Worm (Caenorhabditis elegans) whole organism, early embryonic: ENCODE data around the gene F20B6.6.

Source experiments
- F13C5.2 ChIP-seq: sonication (generic microtip); optimal IDR thresholded peaks from 2 replicates; lab custom pipeline; 2017; ENCODE audit warnings: mild to moderate bottlenecking, missing genetic modification characterization, inconsistent platforms, missing compliant biosample characterization
- ama-1 ChIP-seq: fragments of 150-350 bp; optimal IDR thresholded peaks from 2 replicates; lab custom pipeline; 2014
- ceh-13 ChIP-seq: fragments of 200-800 bp; sonication (Bioruptor generic); optimal IDR thresholded peaks from 2 replicates; lab custom pipeline; 2018; ENCODE audit warnings: mild to moderate bottlenecking, missing genetic modification characterization, missing compliant biosample characterization
- ceh-36 ChIP-seq: sonication (generic microtip); optimal IDR thresholded peaks from 2 replicates; lab custom pipeline; 2016; ENCODE audit warnings: missing genetic modification characterization, inconsistent platforms, missing compliant biosample characterization
- ets-7 ChIP-seq: sonication (generic microtip); optimal IDR thresholded peaks from 2 replicates; lab custom pipeline; 2016; ENCODE audit warnings: missing genotype, missing genetic modification characterization, missing compliant biosample characterization
- flt-1 ChIP-seq: fragments of 200-800 bp; sonication (Bioruptor generic); IDR thresholded peaks from 2 replicates; pipeline ENCODE4 v1.3.6; 2022; ENCODE audit warnings: missing genetic modification characterization, missing compliant biosample characterization
- hmbx-1 ChIP-seq: sonication (generic microtip); optimal IDR thresholded peaks from 2 replicates; lab custom pipeline; 2016; ENCODE audit warnings: mild to moderate bottlenecking, missing genetic modification characterization, missing compliant biosample characterization
- hmg-4 ChIP-seq: fragments of 200-800 bp; sonication (Bioruptor generic); optimal IDR thresholded peaks from 2 replicates; lab custom pipeline; 2018; ENCODE audit warnings: mild to moderate bottlenecking, missing genetic modification characterization, missing compliant biosample characterization
- hnd-1 ChIP-seq: sonication (generic microtip); optimal IDR thresholded peaks from 2 replicates; lab custom pipeline; 2016; ENCODE audit warnings: missing genetic modification characterization, missing compliant biosample characterization
- pes-1 ChIP-seq: fragments of 200-800 bp; sonication (Bioruptor generic); IDR thresholded peaks from 2 replicates; pipeline ENCODE4 v1.3.6; 2022; ENCODE audit warnings: missing genetic modification reagents, missing genetic modification characterization, missing compliant biosample characterization
- scrt-1 ChIP-seq: fragments of 200-800 bp; sonication (Bioruptor generic); IDR thresholded peaks from 2 replicates; pipeline ENCODE4 v1.3.6; 2022; ENCODE audit warnings: missing genetic modification characterization, missing compliant biosample characterization
- sea-1 ChIP-seq: fragments of 200-800 bp; sonication (Bioruptor generic); conservative IDR thresholded peaks from 2 replicates; pipeline ENCODE4 v1.3.6; 2022; ENCODE audit warnings: missing genetic modification characterization, missing compliant biosample characterization
- tbx-11 ChIP-seq: fragments of 200-800 bp; sonication (Bioruptor generic); IDR thresholded peaks from 2 replicates; pipeline ENCODE4 v1.3.6; 2022; ENCODE audit warnings: missing genetic modification characterization, missing compliant biosample characterization
- tra-4 ChIP-seq: sonication (generic microtip); optimal IDR thresholded peaks from 2 replicates; lab custom pipeline; 2017; ENCODE audit warnings: missing genetic modification characterization, missing compliant biosample characterization

- TF ChIP-seq ceh-36 (no peak), hmg-4 (no peak), ets-7 (tag; lab: Kevin White, UChicago) (no peak), flt-1 (GFP tag; lab: Robert Waterston, UW) (no peak), ama-1 (lab: Kevin White, UChicago) (no peak), F13C5.2 (tag; lab: Kevin White, UChicago) (no peak), pes-1 (GFP tag; lab: Robert Waterston, UW) (no peak), sea-1 (GFP tag; lab: Robert Waterston, UW) (no peak), tbx-11 (GFP tag; lab: Robert Waterston, UW) (no peak), tra-4 (tag; lab: Kevin White, UChicago) (no peak), hmbx-1 (tag; lab: Kevin White, UChicago) (no peak), scrt-1 (GFP tag; lab: Robert Waterston, UW) (no peak), hnd-1 (tag; lab: Kevin White, UChicago) (no peak), ceh-13 (GFP tag; lab: Kevin White, UChicago) (no peak)
Measured at ce11 chrX:4154784-4155183, 47.2 kb downstream of the F20B6.6 start.
